Fruit fly (Drosophila melanogaster) whole organism, embryonic: ENCODE data around the gene SamDC.

Experiments used
- ATbp ChIP-seq: fragments of 200-800 bp; sonication (Bioruptor generic); optimal IDR thresholded peaks from 2 replicates; lab custom pipeline; 2017; ENCODE audit warnings: missing biosample characterization, mild to moderate bottlenecking, missing genetic modification characterization, missing genetic modification reagents
- Adf1 ChIP-seq: fragments of 200-800 bp; sonication (Bioruptor generic); IDR thresholded peaks from 2 replicates; pipeline ENCODE4 v1.3.6; 2022; ENCODE audit warnings: missing biosample characterization, missing genetic modification characterization
- Atf-2 ChIP-seq: fragments of 200-800 bp; sonication (Bioruptor generic); optimal IDR thresholded peaks from 2 replicates; lab custom pipeline; 2016; ENCODE audit warnings: missing biosample characterization, missing genetic modification characterization
- CG10267 ChIP-seq: fragments of 200-800 bp; sonication (Bioruptor generic); optimal IDR thresholded peaks from 2 replicates; lab custom pipeline; 2018; ENCODE audit warnings: missing biosample characterization, mild to moderate bottlenecking, missing genetic modification characterization, moderate library complexity
- CG12155 ChIP-seq: fragments of 200-800 bp; sonication (Bioruptor generic); optimal IDR thresholded peaks from 3 replicates; lab custom pipeline; 2016; ENCODE audit warnings: missing biosample characterization, missing genetic modification characterization
- CG12236 ChIP-seq: fragments of 200-800 bp; sonication (Bioruptor generic); optimal IDR thresholded peaks from 2 replicates; lab custom pipeline; 2016; ENCODE audit warnings: missing biosample characterization, missing genetic modification characterization
- CG12659 ChIP-seq: fragments of 200-800 bp; sonication (Bioruptor generic); optimal IDR thresholded peaks from 3 replicates; lab custom pipeline; 2017; ENCODE audit warnings: mild to moderate bottlenecking, missing biosample characterization, missing genetic modification reagents, missing genetic modification characterization
- CG13287 ChIP-seq: fragments of 200-800 bp; sonication (Bioruptor generic); IDR thresholded peaks from 2 replicates; pipeline ENCODE4 v1.3.6; 2022; ENCODE audit warnings: missing biosample characterization, missing genetic modification characterization; ENCODE audit not compliant: partially characterized antibody
- CG13624 ChIP-seq: fragments of 200-800 bp; sonication (Bioruptor generic); optimal IDR thresholded peaks from 2 replicates; lab custom pipeline; 2016; ENCODE audit warnings: missing biosample characterization, missing genetic modification characterization
- CG14860 ChIP-seq: fragments of 200-800 bp; sonication (Bioruptor generic); IDR thresholded peaks from 3 replicates; pipeline ENCODE4 v1.3.6; 2022; ENCODE audit warnings: missing biosample characterization, missing genetic modification characterization; ENCODE audit not compliant: partially characterized antibody
- CG1603 ChIP-seq: fragments of 200-800 bp; sonication (Bioruptor generic); optimal IDR thresholded peaks from 2 replicates; lab custom pipeline; 2019; ENCODE audit warnings: missing biosample characterization, mild to moderate bottlenecking, missing genetic modification characterization, moderate library complexity
- CG17359 ChIP-seq: fragments of 200-800 bp; sonication (Bioruptor generic); optimal IDR thresholded peaks from 3 replicates; lab custom pipeline; 2018; ENCODE audit warnings: missing biosample characterization, mild to moderate bottlenecking, missing genetic modification characterization, moderate library complexity
- CG17568 ChIP-seq: fragments of 200-800 bp; sonication (Bioruptor generic); optimal IDR thresholded peaks from 2 replicates; lab custom pipeline; 2018; ENCODE audit warnings: missing biosample characterization, mild to moderate bottlenecking, missing genetic modification characterization, moderate library complexity
- CG17612 ChIP-seq: fragments of 200-800 bp; sonication (Bioruptor generic); IDR thresholded peaks from 2 replicates; pipeline ENCODE4 v1.3.6; 2022; ENCODE audit warnings: missing biosample characterization, missing genetic modification characterization
- CG18262 ChIP-seq: fragments of 200-800 bp; optimal IDR thresholded peaks from 3 replicates; lab custom pipeline; 2019; ENCODE audit warnings: missing biosample characterization, mild to moderate bottlenecking, missing genetic modification characterization, moderate library complexity
- CG2116 ChIP-seq: fragments of 200-800 bp; sonication (Bioruptor generic); optimal IDR thresholded peaks from 3 replicates; lab custom pipeline; 2018; ENCODE audit warnings: missing biosample characterization, mild to moderate bottlenecking, missing genetic modification characterization
- CG31365 ChIP-seq: fragments of 200-800 bp; sonication (Bioruptor generic); optimal IDR thresholded peaks from 2 replicates; lab custom pipeline; 2018; ENCODE audit warnings: missing biosample characterization, mild to moderate bottlenecking, missing genetic modification characterization
- CG4282 ChIP-seq: fragments of 200-800 bp; sonication (Bioruptor generic); optimal IDR thresholded peaks from 2 replicates; lab custom pipeline; 2016; ENCODE audit warnings: missing biosample characterization, missing genetic modification characterization
- CG4424 ChIP-seq: fragments of 200-800 bp; sonication (Bioruptor generic); optimal IDR thresholded peaks from 3 replicates; lab custom pipeline; 2016; ENCODE audit warnings: missing biosample characterization, missing genetic modification characterization
- CG4617 ChIP-seq: fragments of 200-800 bp; sonication (Bioruptor generic); optimal IDR thresholded peaks from 3 replicates; lab custom pipeline; 2016; ENCODE audit warnings: missing biosample characterization, missing genetic modification characterization, borderline replicate concordance
- CG8478 ChIP-seq: fragments of >200 bp; optimal IDR thresholded peaks from 2 replicates; lab custom pipeline; 2018
- CG9437 ChIP-seq: fragments of 200-800 bp; sonication (Bioruptor generic); optimal IDR thresholded peaks from 2 replicates; lab custom pipeline; 2018; ENCODE audit warnings: missing biosample characterization, mild to moderate bottlenecking, missing genetic modification characterization
- CG9727 ChIP-seq: fragments of 200-800 bp; sonication (Bioruptor generic); optimal IDR thresholded peaks from 3 replicates; lab custom pipeline; 2017; ENCODE audit warnings: missing biosample characterization, mild to moderate bottlenecking, missing genetic modification characterization
- Chrac-16 ChIP-seq: fragments of 200-800 bp; sonication (Bioruptor generic); optimal IDR thresholded peaks from 3 replicates; lab custom pipeline; 2016; ENCODE audit warnings: missing biosample characterization, missing genetic modification characterization
- CoRest ChIP-seq: fragments of 200-800 bp; sonication (Bioruptor generic); optimal IDR thresholded peaks from 3 replicates; lab custom pipeline; 2018; ENCODE audit warnings: missing biosample characterization, mild to moderate bottlenecking, missing genetic modification characterization, moderate library complexity
- D19B ChIP-seq: fragments of 200-800 bp; sonication (Bioruptor generic); optimal IDR thresholded peaks from 2 replicates; lab custom pipeline; 2017; ENCODE audit warnings: missing biosample characterization, mild to moderate bottlenecking, missing genetic modification characterization
- Dll ChIP-seq: fragments of 200-800 bp; sonication (Bioruptor generic); IDR thresholded peaks from 4 replicates; pipeline ENCODE4 v1.3.6; 2022; ENCODE audit warnings: missing biosample characterization, missing genetic modification characterization; ENCODE audit not compliant: partially characterized antibody
- ERR ChIP-seq: fragments of 200-800 bp; sonication (Bioruptor generic); optimal IDR thresholded peaks from 2 replicates; lab custom pipeline; 2016; ENCODE audit warnings: missing biosample characterization, missing genetic modification characterization
- Hmx ChIP-seq: fragments of 200-800 bp; sonication (Bioruptor generic); optimal IDR thresholded peaks from 2 replicates; lab custom pipeline; 2016; ENCODE audit warnings: missing biosample characterization, missing genetic modification characterization
- MBD-R2 ChIP-seq: fragments of 200-800 bp; sonication (Bioruptor generic); IDR thresholded peaks from 2 replicates; pipeline ENCODE4 v1.3.6; 2022; ENCODE audit warnings: missing biosample characterization, missing genetic modification characterization
- Med ChIP-seq: fragments of 200-800 bp; sonication (Bioruptor generic); peaks from one replicate; lab custom pipeline; 2016; ENCODE audit warnings: missing biosample characterization, missing genetic modification characterization, mild to moderate bottlenecking, inconsistent platforms, moderate library complexity
- Nf-YB ChIP-seq: fragments of 200-800 bp; sonication (Bioruptor generic); optimal IDR thresholded peaks from 3 replicates; lab custom pipeline; 2019; ENCODE audit warnings: missing biosample characterization, mild to moderate bottlenecking, missing genetic modification characterization, moderate library complexity
- Nf-YC ChIP-seq: fragments of 200-800 bp; optimal IDR thresholded peaks from 3 replicates; lab custom pipeline; 2019; ENCODE audit warnings: missing biosample characterization, mild to moderate bottlenecking, missing genetic modification characterization, moderate library complexity
- Sox100B ChIP-seq: fragments of 200-800 bp; sonication (Bioruptor generic); optimal IDR thresholded peaks from 3 replicates; lab custom pipeline; 2018; ENCODE audit warnings: missing biosample characterization, mild to moderate bottlenecking, missing genetic modification characterization
- Spps ChIP-seq: fragments of 200-800 bp; sonication (Bioruptor generic); optimal IDR thresholded peaks from 2 replicates; lab custom pipeline; 2018; ENCODE audit warnings: missing biosample characterization, mild to moderate bottlenecking, missing genetic modification characterization
- Sry-β ChIP-seq: fragments of 200-800 bp; sonication (Bioruptor generic); optimal IDR thresholded peaks from 2 replicates; lab custom pipeline; 2018; ENCODE audit warnings: missing biosample characterization, mild to moderate bottlenecking, missing genetic modification characterization, moderate library complexity
- YL-1 ChIP-seq: fragments of 200-800 bp; sonication (Bioruptor generic); optimal IDR thresholded peaks from 3 replicates; lab custom pipeline; 2017; ENCODE audit warnings: missing biosample characterization, mild to moderate bottlenecking, missing genetic modification characterization
- corto ChIP-seq: fragments of 200-800 bp; sonication (Bioruptor generic); optimal IDR thresholded peaks from 2 replicates; lab custom pipeline; 2016; ENCODE audit warnings: missing biosample characterization, mild to moderate bottlenecking, missing genetic modification characterization, moderate library complexity
- dimm ChIP-seq: fragments of 200-800 bp; sonication (Bioruptor generic); IDR thresholded peaks from 2 replicates; pipeline ENCODE4 v1.3.6; 2022; ENCODE audit warnings: missing biosample characterization, missing genetic modification characterization
- exex ChIP-seq: fragments of 200-800 bp; sonication (Bioruptor generic); optimal IDR thresholded peaks from 4 replicates; lab custom pipeline; 2018; ENCODE audit warnings: missing biosample characterization, mild to moderate bottlenecking, missing genetic modification characterization, moderate library complexity
- jumu ChIP-seq: fragments of 200-800 bp; sonication (Bioruptor generic); optimal IDR thresholded peaks from 3 replicates; lab custom pipeline; 2016; ENCODE audit warnings: missing biosample characterization, missing genetic modification characterization
- lilli ChIP-seq: fragments of 200-800 bp; sonication (Bioruptor generic); optimal IDR thresholded peaks from 3 replicates; lab custom pipeline; 2016; ENCODE audit warnings: missing biosample characterization, missing genetic modification characterization
- nom ChIP-seq: fragments of 200-800 bp; sonication (Bioruptor generic); optimal IDR thresholded peaks from 2 replicates; lab custom pipeline; 2017; ENCODE audit warnings: missing biosample characterization, missing genetic modification characterization, mild to moderate bottlenecking, moderate library complexity, missing genetic modification reagents
- phol ChIP-seq: fragments of 200-800 bp; sonication (Bioruptor generic); optimal IDR thresholded peaks from 3 replicates; lab custom pipeline; 2018; ENCODE audit warnings: missing biosample characterization, mild to moderate bottlenecking, missing genetic modification characterization, moderate library complexity
- pita ChIP-seq: fragments of 200-800 bp; sonication (Bioruptor generic); optimal IDR thresholded peaks from 2 replicates; lab custom pipeline; 2017; ENCODE audit warnings: missing biosample characterization, mild to moderate bottlenecking, missing genetic modification characterization
- pum ChIP-seq: fragments of 200-800 bp; sonication (Bioruptor generic); optimal IDR thresholded peaks from 2 replicates; lab custom pipeline; 2016; ENCODE audit warnings: missing biosample characterization, missing genetic modification characterization
- ro ChIP-seq: fragments of 200-800 bp; sonication (Bioruptor generic); IDR thresholded peaks from 2 replicates; pipeline ENCODE4 v1.3.6; 2022; ENCODE audit warnings: missing biosample characterization, missing genetic modification characterization
- trem ChIP-seq: fragments of 200-800 bp; optimal IDR thresholded peaks from 3 replicates; lab custom pipeline; 2019; ENCODE audit warnings: missing biosample characterization, mild to moderate bottlenecking, missing genetic modification characterization, moderate library complexity

SamDC gene

dm6 chr2L:10310614-10311382 is 28.5 kb upstream of the SamDC start, which contains the start of gene Cdk5alpha (continued):
- TF ChIP-seq lilli (GFP tag; lab: Kevin White, UChicago) (peak; percentile 24), nom (GFP tag; lab: Kevin White, UChicago) (no peak)

- no peak for TF ChIP-seq pita
- no peak for TF ChIP-seq Chrac-16 (GFP tag; lab: Kevin White, UChicago)
- TF ChIP-seq Nf-YC: no peak
- TF ChIP-seq CG9727 (GFP tag; lab: Kevin White, UChicago): no peak
- TF ChIP-seq CG17359 (tag; lab: Kevin White, UChicago): no peak
- TF ChIP-seq CG2116 (GFP tag; lab: Kevin White, UChicago): peak; percentile 44
- no peak for TF ChIP-seq CG4424 (GFP tag; lab: Kevin White, UChicago)
- TF ChIP-seq MBD-R2: peak; percentile 65
- no peak for TF ChIP-seq CG13624 (GFP tag; lab: Kevin White, UChicago)
- TF ChIP-seq trem (tag; lab: Kevin White, UChicago): no peak
- no peak for TF ChIP-seq CG18262 (tag; lab: Kevin White, UChicago)
- TF ChIP-seq Adf1: no peak
- no peak for TF ChIP-seq pum (GFP tag; lab: Kevin White, UChicago)
- no peak for TF ChIP-seq CG12236
- TF ChIP-seq CG12155 (GFP tag; lab: Kevin White, UChicago): no peak
- no peak for TF ChIP-seq corto
- TF ChIP-seq Nf-YB (GFP tag; lab: Kevin White, UChicago): no peak
- peak; percentile 42; the same call in 1 of the 2 replicates for TF ChIP-seq CG13287 (GFP tag; lab: Robert Waterston, UW)
- no peak for TF ChIP-seq CG9437 (GFP tag; lab: Kevin White, UChicago)
- TF ChIP-seq jumu (GFP tag; lab: Kevin White, UChicago): no peak
- TF ChIP-seq CG1603 (tag; lab: Kevin White, UChicago): peak; percentile 99
- TF ChIP-seq CG8478 (lab: Kevin White, UChicago): no peak
- no peak for TF ChIP-seq Sox100B (GFP tag; lab: Kevin White, UChicago)
- TF ChIP-seq ERR (GFP tag; lab: Kevin White, UChicago): no peak
- no peak for TF ChIP-seq Atf-2 (GFP tag; lab: Kevin White, UChicago)
- no peak for TF ChIP-seq ro
- TF ChIP-seq Med (GFP tag; lab: Kevin White, UChicago): peak; percentile 43
- TF ChIP-seq phol (tag; lab: Kevin White, UChicago): peak; percentile 21
- TF ChIP-seq Dll: peak; percentile 42; the same call in 1 of the 4 replicates
- TF ChIP-seq CG4617 (GFP tag; lab: Kevin White, UChicago): peak; percentile 76
- no peak for TF ChIP-seq CG17612 (GFP tag; lab: Robert Waterston, UW)
- TF ChIP-seq CG12659: peak; percentile 62
- no peak for TF ChIP-seq CG4282 (GFP tag; lab: Kevin White, UChicago)
- no peak for TF ChIP-seq CoRest (tag; lab: Kevin White, UChicago)
- TF ChIP-seq CG10267 (tag; lab: Kevin White, UChicago): peak; percentile 5
- no peak for TF ChIP-seq CG17568
- no peak for TF ChIP-seq CG14860 (GFP tag; lab: Robert Waterston, UW)
- TF ChIP-seq ATbp (GFP tag; lab: Kevin White, UChicago): no peak
- TF ChIP-seq CG31365 (tag; lab: Kevin White, UChicago): no peak
- peak; percentile 21 for TF ChIP-seq YL-1 (GFP tag; lab: Kevin White, UChicago)
- TF ChIP-seq dimm: no peak
- no peak for TF ChIP-seq D19B
- no peak for TF ChIP-seq Hmx (GFP tag; lab: Kevin White, UChicago)
- no peak for TF ChIP-seq Spps (tag; lab: Kevin White, UChicago)
- peak; percentile 23 for TF ChIP-seq exex (tag; lab: Kevin White, UChicago)
- no peak for TF ChIP-seq Sry-β (GFP tag; lab: Kevin White, UChicago)
These were observed 27.4 kb upstream of the SamDC start for dm6 chr2L:10311822-10312221.
